Worm (Caenorhabditis elegans): ENCODE data around the gene nhr-282.
"Not testable (repeated sequence)": the region's sequence is repeated elsewhere in the genome, so short reads cannot be mapped to it uniquely, and the experiment has no call there.

Gene nhr-282

ce11 chrV:15841095-15841494, 29.0 kb downstream of the nhr-282 start, which contains the start of gene srh-149:
Gene srh-149, minus strand, starts transcription at chrV:15841195.
- TF ChIP-seq flt-1 (GFP tag; IDR thresholded peaks at IDR 0.05) (no peak), T22C8.4 (GFP tag; IDR thresholded peaks at IDR 0.05) (no peak), cog-1 (tag; optimal IDR thresholded peaks at IDR 0.05) (no peak), ztf-29 (GFP tag; IDR thresholded peaks at IDR 0.05) (no peak), ztf-23 (GFP tag; IDR thresholded peaks at IDR 0.05) (no peak), tab-1 (GFP tag; IDR thresholded peaks at IDR 0.05) (no peak)

DNA sequence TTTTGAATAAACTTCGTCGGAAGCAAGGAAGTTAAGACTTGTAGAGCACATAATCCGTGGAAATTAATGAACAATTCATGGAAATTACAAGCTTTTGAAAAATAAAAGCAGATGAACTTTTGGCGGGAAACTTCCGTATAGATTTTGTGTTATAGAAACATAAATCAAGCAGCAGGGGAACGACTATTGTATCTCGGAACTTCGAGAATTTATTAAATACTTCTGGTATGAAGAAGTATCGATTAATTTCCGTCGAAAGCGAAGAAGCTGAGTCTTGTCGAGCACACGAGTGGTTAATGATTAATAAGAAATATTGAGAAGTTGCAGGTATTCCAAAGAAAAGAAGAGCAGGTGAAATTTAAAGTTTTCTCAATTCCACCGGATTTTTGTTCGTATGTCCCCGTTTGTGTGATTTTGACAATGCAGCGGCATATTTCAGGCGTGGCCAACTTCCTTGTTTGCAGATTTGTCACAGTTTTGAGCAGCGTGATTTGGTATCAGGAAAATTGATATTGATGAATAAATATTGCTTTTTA, 38.3 kb downstream of the nhr-282 start, which contains the start of gene srh-147:
TSS of gene srh-147 (minus strand) at position 51 of the 536 bp plus-strand sequence.
- TF ChIP-seq flt-1, tab-1, ztf-29 (GFP tag; IDR thresholded peaks at IDR 0.05): not testable (repeated sequence)

- TF ChIP-seq klf-2 (GFP tag; conservative IDR thresholded peaks at IDR 0.05): no peak
Measured at ce11 chrV:15858292-15858691, 46.2 kb downstream of the nhr-282 start, which contains the start of gene srh-148. Gene srh-148, minus strand, starts transcription at chrV:15858392.

DNA sequence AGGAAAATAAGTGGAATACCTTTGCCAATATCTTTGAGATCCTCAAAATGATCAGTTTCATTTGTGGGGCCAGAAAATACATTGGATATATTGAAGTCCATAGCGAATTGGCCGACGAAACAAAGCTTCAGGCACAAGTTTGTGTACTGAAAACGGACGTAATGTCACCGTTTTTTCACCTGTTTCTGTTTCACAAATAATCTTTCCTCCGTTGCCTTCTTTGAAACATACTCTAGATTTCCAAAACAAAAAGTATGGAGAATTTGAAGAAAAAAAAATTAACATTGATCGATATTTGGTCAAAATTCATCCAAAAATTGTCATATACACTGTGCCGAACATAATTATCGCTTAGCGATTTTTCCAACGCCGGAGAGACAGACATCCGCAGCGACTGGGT, 50.5 kb downstream of the nhr-282 start, which contains the start of gene srz-12:
TSS of gene srz-12 (minus strand) at position 101 of the 400 bp plus-strand sequence.
- TF ChIP-seq cog-1 (tag; optimal IDR thresholded peaks at IDR 0.05) (no peak), ref-1 (GFP tag; conservative IDR thresholded peaks at IDR 0.05) (no peak), med-1 (GFP tag; optimal IDR thresholded peaks at IDR 0.05; ENCODE audit: insufficient read depth) (no peak), flt-1 (GFP tag; IDR thresholded peaks at IDR 0.05) (no peak), klf-2 (GFP tag; conservative IDR thresholded peaks at IDR 0.05) (no peak), ztf-29 (GFP tag; IDR thresholded peaks at IDR 0.05) (no peak), T22C8.4 (GFP tag; IDR thresholded peaks at IDR 0.05) (no peak), tab-1 (GFP tag; IDR thresholded peaks at IDR 0.05) (no peak), ztf-23 (GFP tag; IDR thresholded peaks at IDR 0.05) (no peak)

Data from whole organism, midembryonic.